Worm (Caenorhabditis elegans) whole organism, L4 larva: ENCODE measurements around the gene C49F8.15.
A peak's percentile ranks its signal among the peaks of the same experiment; 100 is the strongest.

Experiments used
- D1046.2 ChIP-seq: fragments of 200-800 bp; sonication (Bioruptor generic); IDR thresholded peaks from 2 replicates; pipeline ENCODE4 v1.3.6; 2022; ENCODE audit warnings: missing genetic modification characterization, missing compliant biosample characterization
- F26F4.8 ChIP-seq: fragments of 200-800 bp; sonication (Bioruptor generic); conservative IDR thresholded peaks from 2 replicates; pipeline ENCODE4 v1.3.6; 2022; ENCODE audit warnings: missing genetic modification characterization, missing compliant biosample characterization
- F44E2.7 ChIP-seq: fragments of 200-800 bp; sonication (Bioruptor generic); IDR thresholded peaks from 2 replicates; pipeline ENCODE4 v2.1.2; 2022; ENCODE audit warnings: missing genetic modification characterization, missing compliant biosample characterization
- R02D3.7 ChIP-seq: fragments of 150-350 bp; sonication (generic microtip); optimal IDR thresholded peaks from 3 replicates; lab custom pipeline; 2014; ENCODE audit warnings: missing biosample characterization, missing genetic modification characterization
- T26A8.4 ChIP-seq: fragments of 200-800 bp; sonication (Bioruptor generic); IDR thresholded peaks from 2 replicates; pipeline ENCODE4 v1.3.6; 2022; ENCODE audit warnings: missing genetic modification characterization, missing compliant biosample characterization
- Y105C5A.15 ChIP-seq: fragments of 200-800 bp; sonication (Bioruptor generic); IDR thresholded peaks from 2 replicates; pipeline ENCODE4 v1.3.6; 2022; ENCODE audit warnings: missing genetic modification characterization, missing compliant biosample characterization
- ZK337.2 ChIP-seq: fragments of 200-800 bp; sonication (Bioruptor generic); IDR thresholded peaks from 2 replicates; pipeline ENCODE4 v1.3.6; 2022; ENCODE audit warnings: missing genetic modification reagents, missing genetic modification characterization, missing compliant biosample characterization
- ZK546.5 ChIP-seq, 2 experiments: sonication (generic microtip); optimal IDR thresholded peaks; 2 replicates each; lab custom pipeline; 2017; ENCODE audit warnings: missing biosample characterization in 2 of 2, missing genetic modification characterization in 2 of 2
- aly-2 ChIP-seq: sonication (generic microtip); optimal IDR thresholded peaks from 2 replicates; lab custom pipeline; 2018; ENCODE audit warnings: missing biosample characterization, missing genetic modification characterization
- ceh-28 ChIP-seq: fragments of 150-350 bp; optimal IDR thresholded peaks from 2 replicates; lab custom pipeline; 2014; ENCODE audit warnings: missing biosample characterization, missing genetic modification reagents, missing genetic modification characterization
- ceh-32 ChIP-seq: sonication (generic microtip); optimal IDR thresholded peaks from 2 replicates; lab custom pipeline; 2016; ENCODE audit warnings: mild to moderate bottlenecking, missing genetic modification characterization, missing compliant biosample characterization; ENCODE audit not compliant: poor library complexity
- cey-2 ChIP-seq: sonication (generic microtip); optimal IDR thresholded peaks from 3 replicates; lab custom pipeline; 2017; ENCODE audit warnings: missing genetic modification characterization, mild to moderate bottlenecking, missing compliant biosample characterization, antibody characterized with exemption, borderline replicate concordance; ENCODE audit not compliant: insufficient read depth
- ctbp-1 ChIP-seq: fragments of 200-800 bp; sonication (Bioruptor generic); IDR thresholded peaks from 2 replicates; pipeline ENCODE4 v1.3.6; 2022; ENCODE audit warnings: missing genetic modification reagents, missing genetic modification characterization, missing compliant biosample characterization
- daf-12 ChIP-seq: fragments of 150-350 bp; optimal IDR thresholded peaks from 2 replicates; lab custom pipeline; 2014; ENCODE audit warnings: missing biosample characterization, missing genetic modification reagents, missing genetic modification characterization
- daf-16 ChIP-seq, 3 experiments: sonication (generic microtip); optimal IDR thresholded peaks; 2 replicates each; lab custom pipeline; 2016 to 2017; ENCODE audit warnings: missing genetic modification characterization in 3 of 3, missing genetic modification reagents in 3 of 3, mild to moderate bottlenecking in 2 of 3, missing compliant biosample characterization in 2 of 3, missing biosample characterization in 1 of 3, moderate library complexity in 1 of 3
- daf-8 ChIP-seq: fragments of 200-800 bp; sonication (Bioruptor generic); IDR thresholded peaks from 2 replicates; pipeline ENCODE4 v1.3.6; 2022; ENCODE audit warnings: missing genetic modification characterization, missing compliant biosample characterization
- dmd-8 ChIP-seq: fragments of 200-800 bp; sonication (Bioruptor generic); IDR thresholded peaks from 2 replicates; pipeline ENCODE4 v1.3.6; 2022; ENCODE audit warnings: missing genetic modification characterization, missing compliant biosample characterization
- egl-27 ChIP-seq: sonication (generic microtip); optimal IDR thresholded peaks from 3 replicates; lab custom pipeline; 2017; ENCODE audit warnings: missing biosample characterization, missing genetic modification reagents, missing genetic modification characterization
- fkh-10 ChIP-seq: fragments of 150-350 bp; optimal IDR thresholded peaks from 2 replicates; lab custom pipeline; 2014; ENCODE audit warnings: missing biosample characterization, missing genetic modification reagents, missing genetic modification characterization
- fos-1 ChIP-seq: fragments of 150-350 bp; optimal IDR thresholded peaks from 2 replicates; lab custom pipeline; 2014; ENCODE audit warnings: missing biosample characterization, missing genetic modification characterization
- hif-1 ChIP-seq, 2 experiments: sonication (generic microtip); optimal IDR thresholded peaks; 2 replicates each; lab custom pipeline; 2016 to 2017; ENCODE audit warnings: missing compliant biosample characterization in 2 of 2, missing genetic modification characterization in 2 of 2, missing genetic modification reagents in 2 of 2, missing genotype in 2 of 2, mild to moderate bottlenecking in 1 of 2
- hlh-11 ChIP-seq: fragments of 200-800 bp; sonication (Bioruptor generic); optimal IDR thresholded peaks from 2 replicates; lab custom pipeline; 2018; ENCODE audit warnings: mild to moderate bottlenecking, missing genetic modification characterization, missing compliant biosample characterization
- hlh-30 ChIP-seq: sonication (generic microtip); optimal IDR thresholded peaks from 2 replicates; lab custom pipeline; 2017; ENCODE audit warnings: antibody characterized with exemption, mild to moderate bottlenecking, missing genetic modification characterization, missing compliant biosample characterization; ENCODE audit not compliant: insufficient read depth
- hmg-1.1 ChIP-seq: fragments of 200-800 bp; sonication (Bioruptor generic); IDR thresholded peaks from 2 replicates; pipeline ENCODE4 v1.3.6; 2022; ENCODE audit warnings: missing genetic modification reagents, missing genetic modification characterization, missing compliant biosample characterization
- jun-1 ChIP-seq: fragments of 150-350 bp; optimal IDR thresholded peaks from 2 replicates; lab custom pipeline; 2014; ENCODE audit warnings: missing biosample characterization, missing genetic modification reagents, missing genetic modification characterization
- lim-7 ChIP-seq: fragments of 200-800 bp; sonication (Bioruptor generic); IDR thresholded peaks from 2 replicates; pipeline ENCODE4 v1.3.6; 2022; ENCODE audit warnings: missing genetic modification characterization, missing compliant biosample characterization
- lsy-2 ChIP-seq, 2 experiments: fragments of 150-350 bp in 1 of 2; sonication (generic microtip) in 1 of 2; optimal IDR thresholded peaks; 2 replicates each; lab custom pipeline; 2014 to 2017; ENCODE audit warnings: missing biosample characterization in 2 of 2, missing genetic modification characterization in 2 of 2
- madf-9 ChIP-seq: fragments of 200-800 bp; sonication (Bioruptor generic); conservative IDR thresholded peaks from 2 replicates; pipeline ENCODE4 v1.3.6; 2022; ENCODE audit warnings: missing genetic modification reagents, missing genetic modification characterization, missing compliant biosample characterization
- mdl-1 ChIP-seq, 2 experiments: fragments of 150-350 bp in 1 of 2; sonication (generic microtip) in 1 of 2; optimal IDR thresholded peaks; 2 replicates each; lab custom pipeline; 2014 to 2017; ENCODE audit warnings: missing biosample characterization in 2 of 2, missing genetic modification characterization in 2 of 2
- mep-1 ChIP-seq: fragments of 150-350 bp; sonication (generic microtip); optimal IDR thresholded peaks from 3 replicates; lab custom pipeline; 2014; ENCODE audit warnings: missing biosample characterization, missing genetic modification characterization
- mes-2 ChIP-seq: sonication (generic microtip); optimal IDR thresholded peaks from 2 replicates; lab custom pipeline; 2016; ENCODE audit warnings: missing genotype, mild to moderate bottlenecking, missing genetic modification characterization, missing compliant biosample characterization; ENCODE audit not compliant: poor library complexity, severe bottlenecking
- mxl-2 ChIP-seq: fragments of 200-800 bp; sonication (Bioruptor generic); conservative IDR thresholded peaks from 2 replicates; pipeline ENCODE4 v1.3.6; 2022; ENCODE audit warnings: missing genetic modification reagents, missing genetic modification characterization, missing compliant biosample characterization
- nhr-111 ChIP-seq: fragments of 200-800 bp; sonication (Bioruptor generic); optimal IDR thresholded peaks from 2 replicates; lab custom pipeline; 2018; ENCODE audit warnings: mild to moderate bottlenecking, missing genetic modification characterization, missing compliant biosample characterization
- nhr-28 ChIP-seq: fragments of 150-350 bp; optimal IDR thresholded peaks from 2 replicates; lab custom pipeline; 2014; ENCODE audit warnings: missing biosample characterization, missing genetic modification characterization
- nhr-6 ChIP-seq: fragments of 150-350 bp; optimal IDR thresholded peaks from 2 replicates; lab custom pipeline; 2014; ENCODE audit warnings: missing biosample characterization, missing genetic modification characterization
- nhr-76 ChIP-seq: fragments of 150-350 bp; optimal IDR thresholded peaks from 2 replicates; lab custom pipeline; 2014; ENCODE audit warnings: missing biosample characterization, missing genetic modification characterization
- nhr-77 ChIP-seq: fragments of 150-350 bp; optimal IDR thresholded peaks from 2 replicates; lab custom pipeline; 2014; ENCODE audit warnings: missing biosample characterization, missing genetic modification characterization
- pha-4 ChIP-seq, 2 experiments: fragments of 150-350 bp in 1 of 2; fragments of 200-800 bp in 1 of 2; sonication (Bioruptor generic) in 1 of 2; IDR thresholded peaks in 1 of 2; optimal IDR thresholded peaks in 1 of 2; 2 replicates each; pipeline versions ENCODE4 v1.3.6 to Lab custom; 2014 to 2022; ENCODE audit warnings: missing genetic modification characterization in 2 of 2, missing genetic modification reagents in 2 of 2, missing biosample characterization in 1 of 2, missing compliant biosample characterization in 1 of 2
- php-3 ChIP-seq: fragments of 200-800 bp; sonication (Bioruptor generic); IDR thresholded peaks from 2 replicates; pipeline ENCODE4 v1.3.6; 2022; ENCODE audit warnings: missing genetic modification reagents, missing genetic modification characterization, missing compliant biosample characterization
- rbr-2 ChIP-seq: sonication (generic microtip); optimal IDR thresholded peaks from 2 replicates; lab custom pipeline; 2016; ENCODE audit warnings: missing genotype, missing genetic modification characterization, missing compliant biosample characterization
- saeg-2 ChIP-seq: fragments of 200-800 bp; sonication (Bioruptor generic); IDR thresholded peaks from 2 replicates; pipeline ENCODE4 v1.3.6; 2022; ENCODE audit warnings: missing genetic modification reagents, missing genetic modification characterization, missing compliant biosample characterization
- sdz-12 ChIP-seq: fragments of 200-800 bp; sonication (Bioruptor generic); optimal IDR thresholded peaks from 2 replicates; lab custom pipeline; 2018; ENCODE audit warnings: mild to moderate bottlenecking, missing genetic modification characterization, missing compliant biosample characterization
- snpc-1.2 ChIP-seq: fragments of 200-800 bp; sonication (Bioruptor generic); IDR thresholded peaks from 2 replicates; pipeline ENCODE4 v1.3.6; 2022; ENCODE audit warnings: missing genetic modification reagents, missing genetic modification characterization, missing compliant biosample characterization
- snpc-4 ChIP-seq: fragments of 150-350 bp; optimal IDR thresholded peaks from 2 replicates; lab custom pipeline; 2014; ENCODE audit warnings: missing biosample characterization, missing genetic modification characterization
- spr-1 ChIP-seq: sonication (generic microtip); optimal IDR thresholded peaks from 2 replicates; lab custom pipeline; 2016; ENCODE audit warnings: mild to moderate bottlenecking, missing genetic modification characterization, missing compliant biosample characterization
- unc-130 ChIP-seq: sonication (generic microtip); optimal IDR thresholded peaks from 2 replicates; lab custom pipeline; 2016; ENCODE audit warnings: missing genetic modification reagents, missing genetic modification characterization, missing compliant biosample characterization
- unc-62 ChIP-seq, 3 experiments: fragments of 150-350 bp in 1 of 3; sonication (generic microtip); optimal IDR thresholded peaks in 2 of 3; peaks in 1 of 3; 1 replicate in 1 of 3; 2 replicates in 2 of 3; lab custom pipeline; 2014 to 2017; ENCODE audit warnings: missing biosample characterization in 3 of 3, missing genetic modification characterization in 3 of 3, missing genetic modification reagents in 3 of 3, missing genotype in 1 of 3
- zip-2 ChIP-seq: fragments of 150-350 bp; optimal IDR thresholded peaks from 2 replicates; lab custom pipeline; 2014; ENCODE audit warnings: missing biosample characterization, missing genetic modification characterization
- ztf-7 ChIP-seq: fragments of 150-350 bp; optimal IDR thresholded peaks from 2 replicates; lab custom pipeline; 2014; ENCODE audit warnings: missing biosample characterization, missing genetic modification characterization

Gene C49F8.15

DNA sequence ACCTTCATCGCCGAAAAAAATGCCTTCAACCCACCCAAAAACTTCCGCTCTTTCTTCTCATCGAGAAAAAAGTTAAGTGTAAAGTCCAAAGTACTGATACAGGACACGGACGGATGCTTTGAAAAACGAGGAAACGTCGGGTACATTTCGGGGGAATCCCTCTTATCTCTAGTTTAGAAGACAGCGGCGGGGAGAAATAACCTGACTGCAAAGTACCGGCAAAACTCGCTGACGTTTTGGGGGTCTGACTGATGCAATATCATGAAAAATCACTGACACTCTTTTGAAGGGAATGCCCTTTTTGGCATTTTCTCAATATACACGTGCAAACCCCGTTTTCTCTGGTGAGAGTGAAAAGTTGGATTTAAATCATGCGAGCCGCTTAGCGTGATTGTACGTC lies 5.9 kb downstream of the C49F8.15 start:
- TF ChIP-seq pha-4 (GFP tag; IDR thresholded peaks at IDR 0.05; lab: Robert Waterston, UW) = no peak
- no peak for TF ChIP-seq pha-4 (tag; optimal IDR thresholded peaks at IDR 0.05; lab: Kevin White, UChicago)
- TF ChIP-seq aly-2 (tag; lab: Kevin White, UChicago) = no peak
- no peak for TF ChIP-seq egl-27 (tag; lab: Kevin White, UChicago)
- peak; percentile 75 for TF ChIP-seq nhr-77
- no peak for TF ChIP-seq Y105C5A.15 (GFP tag; lab: Robert Waterston, UW)
- TF ChIP-seq ctbp-1 = no peak
- TF ChIP-seq snpc-4 (tag; lab: Kevin White, UChicago) = no peak
- no peak for TF ChIP-seq F44E2.7
- TF ChIP-seq php-3 = no peak
- TF ChIP-seq mxl-2 (GFP tag; lab: Robert Waterston, UW) = peak; percentile 77; the same call in 1 of the 2 replicates
- TF ChIP-seq daf-12 (tag; lab: Kevin White, UChicago) = no peak
- no peak for TF ChIP-seq rbr-2 (tag; lab: Kevin White, UChicago)
- TF ChIP-seq hlh-30 (tag; lab: Kevin White, UChicago) = peak; percentile 84
- TF ChIP-seq unc-62 (GFP tag; optimal IDR thresholded peaks at IDR 0.05 in 1 of 2; lab: Kevin White, UChicago) = peak in 1 of 2 experiments; percentile 67
- TF ChIP-seq unc-62 (tag; optimal IDR thresholded peaks at IDR 0.05; lab: Kevin White, UChicago) = no peak
- peak; percentile 46 for TF ChIP-seq mes-2
- peak in 1 of 2 experiments; percentile 82 for TF ChIP-seq hif-1 (tag; optimal IDR thresholded peaks at IDR 0.05; lab: Kevin White, UChicago)
- TF ChIP-seq spr-1 = no peak
- no peak for TF ChIP-seq daf-8
- peak; percentile 80 for TF ChIP-seq mep-1 (tag; lab: Kevin White, UChicago)
- no peak for TF ChIP-seq ztf-7
- TF ChIP-seq fkh-10 (GFP tag; lab: Kevin White, UChicago) = no peak
- TF ChIP-seq jun-1 (tag; lab: Kevin White, UChicago) = no peak
- TF ChIP-seq ceh-32 (tag; lab: Kevin White, UChicago) = no peak
- TF ChIP-seq lim-7 = no peak
- no peak for TF ChIP-seq cey-2 (tag; lab: Kevin White, UChicago)
- no peak for TF ChIP-seq ceh-28 (tag; lab: Kevin White, UChicago)
- TF ChIP-seq saeg-2 = 0 out of 2 replicates have a peak, but pooled peaks have one; percentile 51
- TF ChIP-seq nhr-111 (GFP tag; lab: Kevin White, UChicago) = no peak
- TF ChIP-seq F26F4.8 = no peak
- no peak for TF ChIP-seq ZK546.5 (tag; optimal IDR thresholded peaks at IDR 0.05; lab: Kevin White, UChicago)
- TF ChIP-seq hlh-11 = peak; percentile 94
- no peak for TF ChIP-seq ZK337.2 (GFP tag; lab: Robert Waterston, UW)
- TF ChIP-seq nhr-6 = peak; percentile 14
- no peak for TF ChIP-seq fos-1
- TF ChIP-seq nhr-28 (tag; lab: Kevin White, UChicago) = peak; percentile 92
- TF ChIP-seq hmg-1.1 (GFP tag; lab: Robert Waterston, UW) = 0 out of 2 replicates have a peak, but pooled peaks have one; percentile 41
- no peak for TF ChIP-seq D1046.2
- TF ChIP-seq mdl-1 (tag; optimal IDR thresholded peaks at IDR 0.05; lab: Kevin White, UChicago) = peak; percentile 89 to 92
- TF ChIP-seq madf-9 (GFP tag; lab: Robert Waterston, UW) = no peak; the same call in 1 of the 2 replicates
- 0 out of 2 replicates have a peak, but pooled peaks have one; percentile 40 for TF ChIP-seq T26A8.4
- TF ChIP-seq lsy-2 (tag; optimal IDR thresholded peaks at IDR 0.05; lab: Kevin White, UChicago) = peak; percentile 60 to 71
- no peak for TF ChIP-seq snpc-1.2
- peak; percentile 57 for TF ChIP-seq nhr-76 (tag; lab: Kevin White, UChicago)
- TF ChIP-seq sdz-12 (GFP tag; lab: Kevin White, UChicago) = no peak
- TF ChIP-seq unc-130 (GFP tag; lab: Kevin White, UChicago) = no peak
- no peak for TF ChIP-seq zip-2
- TF ChIP-seq dmd-8 = no peak
- no peak for TF ChIP-seq daf-16 (GFP tag; optimal IDR thresholded peaks at IDR 0.05; lab: Kevin White, UChicago)
- TF ChIP-seq daf-16 (tag; optimal IDR thresholded peaks at IDR 0.05; lab: Kevin White, UChicago) = peak; percentile 35
- TF ChIP-seq R02D3.7 (tag; lab: Kevin White, UChicago) = no peak
